Fruit fly (Drosophila melanogaster) whole organism, embryonic: ENCODE measurements around the gene CG44000.

Source experiments
- Aef1 ChIP-seq: fragments of 200-800 bp; sonication (Bioruptor generic); IDR thresholded peaks from 3 replicates; pipeline ENCODE4 v1.3.6; 2022; ENCODE audit warnings: missing biosample characterization, missing genetic modification characterization
- Atf3 ChIP-seq: fragments of 200-800 bp; sonication (Bioruptor generic); optimal IDR thresholded peaks from 3 replicates; lab custom pipeline; 2016; ENCODE audit warnings: missing biosample characterization, missing genetic modification characterization
- Awh ChIP-seq: fragments of 200-800 bp; sonication (Bioruptor generic); IDR thresholded peaks from 2 replicates; pipeline ENCODE4, ENCODE4 v1.3.6; 2022; ENCODE audit warnings: missing biosample characterization, missing genetic modification characterization
- C15 ChIP-seq: fragments of 200-800 bp; sonication (Bioruptor generic); IDR thresholded peaks from 3 replicates; pipeline ENCODE4 v1.3.6; 2022; ENCODE audit warnings: missing biosample characterization, missing genetic modification characterization
- CG10147 ChIP-seq: fragments of 200-800 bp; sonication (Bioruptor generic); optimal IDR thresholded peaks from 2 replicates; lab custom pipeline; 2019; ENCODE audit warnings: missing biosample characterization, mild to moderate bottlenecking, missing genetic modification characterization, moderate library complexity
- CG1024 ChIP-seq: fragments of 200-800 bp; sonication (Bioruptor generic); IDR thresholded peaks from 2 replicates; pipeline ENCODE4 v1.3.6; 2022; ENCODE audit warnings: missing biosample characterization, missing genetic modification characterization
- CG10321 ChIP-seq: fragments of 200-800 bp; sonication (Bioruptor generic); IDR thresholded peaks from 2 replicates; pipeline ENCODE4 v1.3.6; 2022; ENCODE audit warnings: missing biosample characterization, missing genetic modification characterization
- CG12236 ChIP-seq: fragments of 200-800 bp; sonication (Bioruptor generic); optimal IDR thresholded peaks from 2 replicates; lab custom pipeline; 2016; ENCODE audit warnings: missing biosample characterization, missing genetic modification characterization
- CG12391 ChIP-seq: fragments of 200-800 bp; sonication (Bioruptor generic); optimal IDR thresholded peaks from 3 replicates; lab custom pipeline; 2018; ENCODE audit warnings: missing biosample characterization, mild to moderate bottlenecking, missing genetic modification characterization, moderate library complexity
- CG12659 ChIP-seq: fragments of 200-800 bp; sonication (Bioruptor generic); optimal IDR thresholded peaks from 3 replicates; lab custom pipeline; 2017; ENCODE audit warnings: mild to moderate bottlenecking, missing biosample characterization, missing genetic modification reagents, missing genetic modification characterization
- CG12942 ChIP-seq: fragments of 200-800 bp; sonication (Bioruptor generic); optimal IDR thresholded peaks from 3 replicates; lab custom pipeline; 2016; ENCODE audit warnings: missing biosample characterization, missing genetic modification characterization
- CG13894 ChIP-seq: fragments of 200-800 bp; sonication (Bioruptor generic); optimal IDR thresholded peaks from 3 replicates; lab custom pipeline; 2018; ENCODE audit warnings: missing biosample characterization, mild to moderate bottlenecking, missing genetic modification characterization, moderate library complexity
- CG15514 ChIP-seq: fragments of 200-800 bp; sonication (Bioruptor generic); optimal IDR thresholded peaks from 3 replicates; lab custom pipeline; 2017; ENCODE audit warnings: missing biosample characterization, missing genetic modification characterization, mild to moderate bottlenecking, moderate library complexity, missing genetic modification reagents
- CG15696 ChIP-seq: fragments of 200-800 bp; sonication (Bioruptor generic); optimal IDR thresholded peaks from 2 replicates; lab custom pipeline; 2019; ENCODE audit warnings: missing biosample characterization, mild to moderate bottlenecking, missing genetic modification characterization, moderate library complexity
- CG1832 ChIP-seq: fragments of 200-800 bp; sonication (Bioruptor generic); optimal IDR thresholded peaks from 2 replicates; lab custom pipeline; 2017; ENCODE audit warnings: missing biosample characterization, mild to moderate bottlenecking, missing genetic modification characterization, inconsistent platforms
- CG2120 ChIP-seq: fragments of 200-800 bp; sonication (Bioruptor generic); optimal IDR thresholded peaks from 3 replicates; lab custom pipeline; 2016; ENCODE audit warnings: missing biosample characterization, missing genetic modification characterization
- CG32767 ChIP-seq: fragments of 200-800 bp; sonication (Bioruptor generic); IDR thresholded peaks from 2 replicates; pipeline ENCODE4 v1.3.6; 2022; ENCODE audit warnings: missing biosample characterization, missing genetic modification characterization
- CG3407 ChIP-seq: fragments of 200-800 bp; sonication (Bioruptor generic); optimal IDR thresholded peaks from 2 replicates; lab custom pipeline; 2018; ENCODE audit warnings: missing biosample characterization, mild to moderate bottlenecking, missing genetic modification characterization
- CG4617 ChIP-seq: fragments of 200-800 bp; sonication (Bioruptor generic); optimal IDR thresholded peaks from 3 replicates; lab custom pipeline; 2016; ENCODE audit warnings: missing biosample characterization, missing genetic modification characterization, borderline replicate concordance
- Dp ChIP-seq: fragments of 200-800 bp; sonication (Bioruptor generic); optimal IDR thresholded peaks from 2 replicates; lab custom pipeline; 2018; ENCODE audit warnings: missing biosample characterization, mild to moderate bottlenecking, missing genetic modification characterization, moderate library complexity
- Ets97D ChIP-seq: fragments of 200-800 bp; sonication (Bioruptor generic); optimal IDR thresholded peaks from 3 replicates; lab custom pipeline; 2016; ENCODE audit warnings: missing biosample characterization, missing genetic modification characterization
- Hmx ChIP-seq: fragments of 200-800 bp; sonication (Bioruptor generic); optimal IDR thresholded peaks from 2 replicates; lab custom pipeline; 2016; ENCODE audit warnings: missing biosample characterization, missing genetic modification characterization
- Kr ChIP-seq: fragments of 200-800 bp; sonication (Bioruptor generic); optimal IDR thresholded peaks from 2 replicates; lab custom pipeline; 2017; ENCODE audit warnings: missing biosample characterization, mild to moderate bottlenecking, missing genetic modification characterization
- MTF-1 ChIP-seq: fragments of 200-800 bp; sonication (Bioruptor generic); optimal IDR thresholded peaks from 2 replicates; lab custom pipeline; 2018; ENCODE audit warnings: missing biosample characterization, mild to moderate bottlenecking, missing genetic modification characterization, borderline replicate concordance
- Meics ChIP-seq: fragments of 200-800 bp; sonication (Bioruptor generic); optimal IDR thresholded peaks from 2 replicates; lab custom pipeline; 2017; ENCODE audit warnings: missing biosample characterization, mild to moderate bottlenecking, missing genetic modification characterization
- Mes4 ChIP-seq: fragments of 200-800 bp; sonication (Bioruptor generic); optimal IDR thresholded peaks from 2 replicates; lab custom pipeline; 2016; ENCODE audit warnings: missing biosample characterization, missing genetic modification characterization
- Nf-YA ChIP-seq: fragments of 200-800 bp; sonication (Bioruptor generic); IDR thresholded peaks from 2 replicates; pipeline ENCODE4 v1.3.6; 2022; ENCODE audit warnings: missing biosample characterization, missing genetic modification characterization
- PHDP ChIP-seq: fragments of 200-800 bp; sonication (Bioruptor generic); optimal IDR thresholded peaks from 3 replicates; lab custom pipeline; 2018; ENCODE audit warnings: missing biosample characterization, mild to moderate bottlenecking, missing genetic modification characterization, moderate library complexity
- TFAM ChIP-seq: fragments of 200-800 bp; sonication (Bioruptor generic); optimal IDR thresholded peaks from 2 replicates; lab custom pipeline; 2017; ENCODE audit warnings: missing biosample characterization, missing genetic modification characterization, inconsistent platforms
- ase ChIP-seq: fragments of 200-800 bp; sonication (Bioruptor generic); IDR thresholded peaks from 3 replicates; pipeline ENCODE4 v1.3.6; 2022; ENCODE audit warnings: missing biosample characterization, missing genetic modification characterization
- caup ChIP-seq: fragments of 200-800 bp; sonication (Bioruptor generic); optimal IDR thresholded peaks from 3 replicates; lab custom pipeline; 2017; ENCODE audit warnings: missing biosample characterization, mild to moderate bottlenecking, missing genetic modification characterization, moderate library complexity; ENCODE audit not compliant: severe bottlenecking
- chn ChIP-seq: fragments of 200-800 bp; sonication (Bioruptor generic); optimal IDR thresholded peaks from 2 replicates; lab custom pipeline; 2016; ENCODE audit warnings: missing biosample characterization, missing genetic modification characterization
- dmrt99B ChIP-seq: fragments of 200-800 bp; sonication (Bioruptor generic); optimal IDR thresholded peaks from 2 replicates; lab custom pipeline; 2018; ENCODE audit warnings: missing biosample characterization, mild to moderate bottlenecking, missing genetic modification characterization, moderate library complexity
- gsb ChIP-seq: fragments of 200-800 bp; sonication (Bioruptor generic); IDR thresholded peaks from 2 replicates; pipeline ENCODE4 v1.3.6; 2022; ENCODE audit warnings: missing biosample characterization, missing genetic modification characterization
- jing ChIP-seq: fragments of 200-800 bp; sonication (Bioruptor generic); optimal IDR thresholded peaks from 2 replicates; lab custom pipeline; 2018; ENCODE audit warnings: missing biosample characterization, mild to moderate bottlenecking, missing genetic modification characterization
- klu ChIP-seq: fragments of 200-800 bp; sonication (Bioruptor generic); IDR thresholded peaks from 2 replicates; pipeline ENCODE4 v1.3.6; 2022; ENCODE audit warnings: missing biosample characterization, missing genetic modification characterization
- maf-S ChIP-seq: fragments of 200-800 bp; sonication (Bioruptor generic); optimal IDR thresholded peaks from 2 replicates; lab custom pipeline; 2016; ENCODE audit warnings: missing biosample characterization, missing genetic modification characterization
- psq ChIP-seq: fragments of 200-800 bp; sonication (Bioruptor generic); optimal IDR thresholded peaks from 2 replicates; lab custom pipeline; 2017; ENCODE audit warnings: missing biosample characterization, missing genetic modification characterization
- ranshi ChIP-seq: fragments of 200-800 bp; sonication (Bioruptor generic); IDR thresholded peaks from 2 replicates; pipeline ENCODE4 v1.3.6; 2022; ENCODE audit warnings: missing biosample characterization, missing genetic modification characterization
- run ChIP-seq: fragments of 200-800 bp; sonication (Bioruptor generic); optimal IDR thresholded peaks from 3 replicates; lab custom pipeline; 2018; ENCODE audit warnings: missing biosample characterization, mild to moderate bottlenecking, missing genetic modification characterization
- sc ChIP-seq, 3 experiments: fragments of >200 bp in 2 of 3; fragments of 200-800 bp in 1 of 3; sonication (Bioruptor generic) in 1 of 3; optimal IDR thresholded peaks; 2 replicates in 2 of 3; 3 replicates in 1 of 3; lab custom pipeline; 2017; ENCODE audit warnings: mild to moderate bottlenecking in 1 of 3, missing biosample characterization in 1 of 3, missing genetic modification characterization in 1 of 3, missing genetic modification reagents in 1 of 3
- sens ChIP-seq: fragments of 200-800 bp; sonication (Bioruptor generic); peaks from one replicate; lab custom pipeline; 2016; ENCODE audit warnings: missing biosample characterization, missing genetic modification characterization
- sim ChIP-seq: fragments of 200-800 bp; sonication (Bioruptor generic); IDR thresholded peaks from 2 replicates; pipeline ENCODE4 v1.3.6; 2022; ENCODE audit warnings: missing biosample characterization, missing genetic modification characterization
- sima ChIP-seq: fragments of 200-800 bp; sonication (Bioruptor generic); optimal IDR thresholded peaks from 2 replicates; lab custom pipeline; 2016; ENCODE audit warnings: missing biosample characterization, missing genetic modification characterization
- tgo ChIP-seq: fragments of 200-800 bp; sonication (Bioruptor generic); IDR thresholded peaks from 3 replicates; pipeline ENCODE4 v1.3.6; 2022; ENCODE audit warnings: missing biosample characterization, missing genetic modification characterization
- tll ChIP-seq, 2 experiments: fragments of 200-800 bp in 1 of 2; fragments of >200 bp in 1 of 2; sonication (Bioruptor generic) in 1 of 2; optimal IDR thresholded peaks; 2 replicates each; lab custom pipeline; 2017 to 2019; ENCODE audit warnings: missing biosample characterization in 2 of 2, missing genetic modification characterization in 2 of 2, mild to moderate bottlenecking in 1 of 2, moderate library complexity in 1 of 2
- tna ChIP-seq: fragments of 200-800 bp; sonication (Bioruptor generic); IDR thresholded peaks from 2 replicates; pipeline ENCODE4 v1.3.6; 2022; ENCODE audit warnings: missing biosample characterization, missing genetic modification characterization; ENCODE audit not compliant: partially characterized antibody
- unc-4 ChIP-seq: fragments of 200-800 bp; sonication (Bioruptor generic); IDR thresholded peaks from 2 replicates; pipeline ENCODE4 v1.3.6; 2022; ENCODE audit warnings: missing biosample characterization, missing genetic modification characterization; ENCODE audit not compliant: partially characterized antibody

Gene CG44000

DNA sequence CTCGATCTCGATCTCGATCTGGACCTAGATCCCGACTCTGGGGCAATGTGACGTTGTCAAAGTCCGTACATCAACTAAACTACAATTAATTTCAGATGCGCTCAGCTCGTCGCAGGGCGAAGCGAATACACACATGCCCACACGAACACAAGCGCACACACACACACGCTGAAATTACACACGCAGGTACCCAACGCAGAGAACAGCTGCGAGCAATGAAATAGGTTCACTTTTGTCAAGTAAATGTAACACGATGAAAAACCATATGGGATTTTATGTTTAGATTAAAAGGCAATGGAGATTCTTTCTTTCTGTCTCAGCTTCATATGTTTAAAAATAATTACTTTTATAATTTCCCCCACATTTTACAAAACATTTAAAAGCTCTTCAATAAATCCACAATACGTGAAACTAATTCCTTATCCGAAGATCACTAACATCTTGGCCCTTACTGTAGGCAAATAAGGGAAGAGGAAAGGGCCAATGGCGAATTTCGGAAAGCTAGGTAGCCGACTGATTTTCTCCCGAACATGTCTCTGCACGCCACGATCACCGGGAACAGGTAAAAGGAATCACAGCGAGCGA, 42.7 kb upstream of the CG44000 start (continued):
- no peak for TF ChIP-seq CG10321 (GFP tag; lab: Robert Waterston, UW)
- peak; percentile 67 for TF ChIP-seq CG13894 (tag; lab: Kevin White, UChicago)
- TF ChIP-seq klu (GFP tag; lab: Robert Waterston, UW): peak; percentile 70; the same call in 1 of the 2 replicates
- no peak for TF ChIP-seq tna (GFP tag; lab: Robert Waterston, UW)
- peak; percentile 65 for TF ChIP-seq jing (GFP tag; lab: Kevin White, UChicago)
- peak; percentile 60 for TF ChIP-seq psq
- no peak for TF ChIP-seq C15
- peak; percentile 50; the same call in 1 of the 2 replicates for TF ChIP-seq sim
- TF ChIP-seq run (tag; lab: Kevin White, UChicago): peak; percentile 27
- peak; percentile 69 for TF ChIP-seq Hmx
- TF ChIP-seq MTF-1 (GFP tag; lab: Kevin White, UChicago): peak; percentile 28
- peak; percentile 87 for TF ChIP-seq CG2120 (GFP tag; lab: Kevin White, UChicago)
- TF ChIP-seq Mes4: peak; percentile 48
- TF ChIP-seq chn (GFP tag; lab: Kevin White, UChicago): peak; percentile 79
- TF ChIP-seq PHDP (tag; lab: Kevin White, UChicago): peak; percentile 90
- TF ChIP-seq TFAM (GFP tag; lab: Kevin White, UChicago): peak; percentile 6
- peak; percentile 54 for TF ChIP-seq CG12942 (GFP tag; lab: Kevin White, UChicago)
- peak; percentile 74 for TF ChIP-seq CG10147 (GFP tag; lab: Kevin White, UChicago)
- TF ChIP-seq Nf-YA (GFP tag; lab: Robert Waterston, UW): peak; percentile 53; the same call in 1 of the 2 replicates
- peak; percentile 52; the same call in 1 of the 2 replicates for TF ChIP-seq gsb
- peak; percentile 72; the same call in 1 of the 2 replicates for TF ChIP-seq ranshi (GFP tag; lab: Robert Waterston, UW)
- 0 out of 2 replicates have a peak, but pooled peaks have one; percentile 22 for TF ChIP-seq CG1024 (GFP tag; lab: Robert Waterston, UW)
- peak; percentile 40 for TF ChIP-seq Kr (GFP tag; lab: Kevin White, UChicago)
- peak; percentile 34 for TF ChIP-seq CG4617
- peak; percentile 75 for TF ChIP-seq tgo (GFP tag; lab: Robert Waterston, UW)
- peak; percentile 59 for TF ChIP-seq Aef1 (GFP tag; lab: Robert Waterston, UW)
- peak; percentile 67 for TF ChIP-seq CG15514 (GFP tag; lab: Kevin White, UChicago)
- TF ChIP-seq sima (GFP tag; lab: Kevin White, UChicago): no peak
- TF ChIP-seq Ets97D: peak; percentile 16
- no peak for TF ChIP-seq Dp
- TF ChIP-seq ase (GFP tag; lab: Robert Waterston, UW): peak; percentile 48; the same call in 2 of the 3 replicates
- peak; percentile 84 for TF ChIP-seq Awh (GFP tag; lab: Robert Waterston, UW)
- TF ChIP-seq sc (optimal IDR thresholded peaks at IDR 0.05; lab: Kevin White, UChicago): no peak
- TF ChIP-seq sc (GFP tag; optimal IDR thresholded peaks at IDR 0.05; lab: Kevin White, UChicago): peak; percentile 67
- TF ChIP-seq sens (GFP tag; lab: Kevin White, UChicago): peak; percentile 97
- peak; percentile 86 for TF ChIP-seq dmrt99B (tag; lab: Kevin White, UChicago)
- TF ChIP-seq CG1832: no peak
- TF ChIP-seq caup (GFP tag; lab: Kevin White, UChicago): peak; percentile 81
- peak in 1 of 2 experiments; percentile 73 for TF ChIP-seq tll (GFP tag; optimal IDR thresholded peaks at IDR 0.05; lab: Kevin White, UChicago)
- TF ChIP-seq Meics (GFP tag; lab: Kevin White, UChicago): peak; percentile 82
- peak; percentile 62 for TF ChIP-seq CG3407
- peak; percentile 82 for TF ChIP-seq CG32767 (GFP tag; lab: Robert Waterston, UW)
- TF ChIP-seq unc-4 (GFP tag; lab: Robert Waterston, UW): no peak
- no peak for TF ChIP-seq maf-S
- peak; percentile 89 for TF ChIP-seq CG12391 (tag; lab: Kevin White, UChicago)
- peak; percentile 85 for TF ChIP-seq CG12659
- peak; percentile 44 for TF ChIP-seq Atf3
- peak; percentile 95 for TF ChIP-seq CG15696
- TF ChIP-seq CG12236 (GFP tag; lab: Kevin White, UChicago): peak; percentile 63
